Worm (Caenorhabditis elegans) whole organism, dauer: ENCODE measurements around the gene cdh-3.

ENCODE experiments used
- unc-62 ChIP-seq: sonication (generic microtip); optimal IDR thresholded peaks from 2 replicates; lab custom pipeline; 2017; ENCODE audit warnings: missing biosample characterization, missing genetic modification reagents, missing genetic modification characterization

The cdh-3 gene

DNA sequence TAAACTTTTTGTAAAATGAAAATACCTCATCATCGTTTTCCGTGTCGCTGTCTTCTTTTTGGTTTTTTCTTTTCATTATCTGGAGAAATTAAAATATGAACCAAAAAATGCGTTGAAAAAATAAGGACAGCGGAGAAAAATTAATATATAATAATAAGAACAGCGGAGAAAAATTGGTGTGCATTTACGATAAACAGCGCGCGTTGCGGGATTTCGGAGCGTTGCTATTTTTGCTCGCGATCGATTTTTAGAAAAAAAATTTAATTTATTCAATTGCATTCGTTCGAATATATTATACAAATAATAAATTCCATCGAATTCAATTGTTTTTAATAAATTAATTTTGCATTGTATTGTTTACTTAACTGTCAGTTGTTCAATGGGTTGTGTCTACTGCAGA lies 11.7 kb upstream of the cdh-3 start, which contains the start of gene ZK686.2:
Gene ZK686.2 (minus strand): TSS at position 79 of the 400 bp plus-strand sequence.
- TF ChIP-seq unc-62 (GFP tag; lab: Kevin White, UChicago): no peak

DNA sequence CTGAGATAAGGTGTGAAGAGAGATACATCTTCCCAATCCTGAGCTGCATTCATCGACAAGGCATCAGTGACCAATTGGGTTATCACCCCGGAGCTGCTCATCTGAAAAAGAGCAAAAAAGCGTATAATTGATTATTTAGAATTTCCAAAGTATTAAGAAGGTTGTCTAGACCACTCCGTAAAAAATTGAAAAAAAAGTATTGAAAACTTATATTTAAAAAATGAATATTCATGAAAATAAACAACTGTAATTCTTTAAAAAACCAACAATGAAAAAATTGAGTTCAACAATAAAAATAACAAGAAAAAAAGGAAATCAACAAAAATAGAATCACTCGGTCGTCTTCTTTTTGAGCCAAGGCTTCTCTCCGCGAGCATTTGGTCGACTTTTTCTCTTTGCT lies 9.3 kb upstream of the cdh-3 start, which contains the start of gene mtx-2:
Gene mtx-2 (minus strand): TSS at position 101 of the 400 bp plus-strand sequence.
- no peak for TF ChIP-seq unc-62 (GFP tag; lab: Kevin White, UChicago)

DNA sequence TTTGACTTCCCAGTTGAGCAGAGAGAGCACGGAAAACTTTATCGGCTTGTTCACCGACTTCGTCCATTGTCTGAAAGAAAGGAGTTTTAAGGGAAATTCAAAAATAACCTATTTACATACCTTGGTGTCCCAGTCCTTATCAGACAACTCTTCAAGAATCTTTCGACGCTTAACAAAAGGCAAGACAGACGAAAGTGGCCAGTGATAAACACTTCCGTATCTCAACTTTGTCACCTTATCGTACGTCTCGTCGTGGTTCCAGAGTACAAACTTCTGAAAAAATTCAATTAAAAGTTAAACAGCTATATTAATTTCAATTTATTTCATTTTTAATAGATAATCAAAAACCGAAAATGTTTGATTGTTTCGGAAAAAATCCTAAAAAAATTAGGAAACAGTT lies 8.0 kb upstream of the cdh-3 start:
- no peak for TF ChIP-seq unc-62 (GFP tag; lab: Kevin White, UChicago)

DNA sequence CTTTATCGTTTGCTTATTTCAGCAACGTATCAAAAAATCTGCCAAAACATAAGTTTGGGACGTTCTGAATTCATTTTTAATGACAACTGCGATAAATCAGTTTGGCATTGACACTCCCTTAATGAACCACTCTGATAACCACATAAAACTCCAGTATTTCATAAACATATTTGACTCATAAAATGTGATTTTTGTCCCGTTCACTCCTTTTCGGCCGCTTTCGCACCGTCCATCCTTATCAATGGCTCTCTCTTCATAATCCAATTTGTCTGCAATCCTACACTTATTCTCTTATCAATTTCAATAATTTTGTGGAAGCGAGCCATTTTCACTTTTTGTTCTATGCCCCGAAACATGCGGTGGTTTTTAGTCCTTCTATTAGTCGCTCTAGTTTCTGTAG lies 4.3 kb upstream of the cdh-3 start, which contains the start of gene pcp-1:
Gene pcp-1 (plus strand): TSS at position 342 of the 400 bp plus-strand sequence.
- TF ChIP-seq unc-62 (GFP tag; lab: Kevin White, UChicago): no peak

DNA sequence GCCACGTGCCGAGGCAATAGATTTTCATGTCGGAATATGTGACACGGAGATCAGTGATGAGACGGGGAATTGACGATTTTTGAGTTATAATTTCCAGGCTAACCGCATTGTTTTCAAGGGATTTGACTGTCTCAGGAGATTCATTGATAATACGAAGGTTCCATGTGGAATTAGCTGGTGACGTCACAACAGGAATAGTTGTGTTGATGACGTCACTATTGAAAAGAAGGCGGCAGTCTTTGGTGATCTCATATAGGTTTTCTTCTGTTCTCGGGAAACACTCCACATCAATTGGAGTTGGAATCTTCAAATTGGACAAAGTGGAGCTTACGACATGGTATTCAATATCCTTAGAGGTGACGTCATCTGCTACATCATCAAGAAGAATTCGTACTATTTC lies 11.1 kb downstream of the cdh-3 start:
- TF ChIP-seq unc-62 (GFP tag; lab: Kevin White, UChicago): no peak

DNA sequence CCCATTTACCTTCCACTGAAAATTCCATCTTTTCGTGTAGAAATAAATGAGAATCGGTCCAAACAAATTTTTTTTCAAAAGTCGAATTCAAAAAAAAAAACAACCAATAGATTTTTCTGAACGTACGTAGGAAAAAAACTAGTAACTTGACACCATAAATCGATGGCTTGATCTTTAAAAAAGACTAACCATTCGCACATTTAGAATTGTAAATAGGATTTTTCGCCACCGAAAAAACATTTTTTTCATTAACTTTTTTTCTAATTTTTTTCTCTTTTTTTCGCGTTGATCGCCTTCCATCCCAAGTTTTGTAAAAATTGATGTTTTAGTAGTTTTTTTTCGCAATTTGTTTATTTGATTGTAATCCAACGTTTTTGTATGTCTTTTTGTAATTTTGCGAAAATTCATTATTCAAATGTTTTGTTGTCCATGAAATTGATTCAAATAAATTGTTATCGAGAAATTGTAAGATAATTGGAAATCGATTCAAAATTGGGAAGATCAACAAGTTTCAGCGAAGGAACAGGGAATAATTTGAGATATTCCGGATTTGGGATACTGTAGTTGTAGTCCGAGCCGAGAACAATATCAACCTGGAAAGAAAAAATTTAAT lies 16.5 kb downstream of the cdh-3 start:
- TF ChIP-seq unc-62 (GFP tag; lab: Kevin White, UChicago): no peak

DNA sequence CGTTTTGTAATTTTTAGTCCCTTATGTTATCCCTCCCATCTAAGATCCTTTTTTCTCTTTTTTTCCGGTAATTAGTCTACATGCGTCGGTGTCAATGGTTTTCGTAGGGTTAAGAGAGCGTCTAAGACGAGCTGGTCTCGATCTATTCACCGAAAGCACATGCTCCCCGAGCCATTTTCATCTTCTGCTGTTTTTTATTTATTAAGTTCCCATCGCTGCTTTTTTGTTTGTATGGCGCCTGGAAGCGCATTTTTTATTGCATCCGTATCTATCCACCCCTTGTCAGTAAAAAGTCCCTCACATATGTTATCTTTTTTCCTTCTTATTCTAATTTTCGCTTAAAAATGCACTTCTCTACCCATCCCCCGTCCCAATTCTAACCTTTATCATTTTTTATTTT lies 17.4 kb downstream of the cdh-3 start:
- no peak for TF ChIP-seq unc-62 (GFP tag; lab: Kevin White, UChicago)

DNA sequence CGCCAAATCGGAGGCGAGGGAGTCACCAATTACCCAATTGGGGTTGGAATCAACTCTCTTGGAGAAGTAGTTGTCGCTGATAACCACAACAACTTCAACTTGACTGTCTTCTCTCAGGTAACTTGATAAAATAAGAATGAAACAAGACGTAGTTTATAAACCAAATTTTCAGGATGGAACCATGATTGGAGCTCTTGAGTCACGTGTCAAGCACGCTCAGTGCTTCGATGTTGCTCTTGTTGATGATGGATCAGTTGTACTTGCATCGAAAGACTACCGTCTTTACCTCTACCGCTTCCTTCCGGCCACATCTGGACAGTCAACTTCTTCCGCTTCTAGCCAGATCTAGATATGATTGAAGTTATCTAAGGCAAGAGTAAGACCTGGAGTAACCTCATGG lies 18.2 kb downstream of the cdh-3 start:
- no peak for TF ChIP-seq unc-62 (GFP tag; lab: Kevin White, UChicago)

DNA sequence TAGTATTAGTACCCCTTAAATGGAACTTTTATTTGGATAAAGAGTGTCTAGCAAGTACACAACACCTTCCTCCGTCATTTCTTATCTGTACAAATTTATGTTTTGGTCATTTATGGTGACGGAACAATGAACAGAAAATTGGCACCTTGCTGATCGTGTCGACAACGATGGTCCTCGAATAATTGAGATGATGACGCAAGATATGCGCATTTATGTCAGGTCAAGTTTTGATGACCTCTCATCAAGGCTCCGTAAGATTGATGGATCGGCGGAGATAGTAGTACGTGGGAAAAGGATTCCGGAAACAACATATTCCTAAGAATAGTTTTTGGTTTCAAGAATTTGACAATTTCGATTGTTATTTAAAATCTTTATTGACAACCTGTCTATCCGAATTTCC lies 20.1 kb downstream of the cdh-3 start:
- TF ChIP-seq unc-62 (GFP tag; lab: Kevin White, UChicago): no peak

DNA sequence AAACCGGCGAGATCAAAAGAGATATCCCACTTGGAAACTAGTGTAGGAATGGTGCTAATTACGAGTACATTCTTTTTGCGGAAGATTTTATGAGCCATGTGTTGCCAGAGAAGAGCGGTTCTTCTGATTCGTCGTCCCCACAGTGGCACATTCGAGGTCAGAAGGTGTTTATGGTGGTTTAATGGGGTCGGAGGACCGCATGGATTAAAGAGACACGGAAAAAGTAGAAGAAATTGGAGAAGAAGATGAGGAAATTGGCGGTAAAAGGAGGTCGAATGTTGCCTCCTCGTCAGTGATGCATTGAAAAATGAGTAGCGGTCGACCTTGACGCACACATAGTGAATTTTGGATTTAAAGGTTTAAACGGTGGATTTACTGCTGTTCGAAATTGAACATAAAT lies 20.7 kb downstream of the cdh-3 start:
- no peak for TF ChIP-seq unc-62 (GFP tag; lab: Kevin White, UChicago)

DNA sequence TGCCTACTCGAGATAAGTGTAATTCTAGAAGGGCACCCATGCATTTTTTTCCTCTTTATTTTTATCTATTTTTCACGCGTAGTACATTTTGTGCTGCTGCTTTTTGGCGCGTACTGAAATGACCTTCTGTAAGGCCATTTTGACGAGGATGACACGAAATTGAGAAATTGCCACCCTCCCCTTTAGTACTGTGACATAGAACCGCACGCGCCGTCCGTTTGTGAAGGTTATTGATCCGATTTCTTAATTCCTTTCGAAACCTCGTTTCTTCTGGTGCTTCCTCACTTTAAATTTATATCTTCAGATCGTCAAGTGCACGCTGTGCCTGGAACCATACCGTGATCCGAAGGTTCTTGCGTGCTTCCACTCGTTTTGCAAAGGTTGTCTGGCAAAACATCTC lies 23.2 kb downstream of the cdh-3 start:
- no peak for TF ChIP-seq unc-62 (GFP tag; lab: Kevin White, UChicago)

DNA sequence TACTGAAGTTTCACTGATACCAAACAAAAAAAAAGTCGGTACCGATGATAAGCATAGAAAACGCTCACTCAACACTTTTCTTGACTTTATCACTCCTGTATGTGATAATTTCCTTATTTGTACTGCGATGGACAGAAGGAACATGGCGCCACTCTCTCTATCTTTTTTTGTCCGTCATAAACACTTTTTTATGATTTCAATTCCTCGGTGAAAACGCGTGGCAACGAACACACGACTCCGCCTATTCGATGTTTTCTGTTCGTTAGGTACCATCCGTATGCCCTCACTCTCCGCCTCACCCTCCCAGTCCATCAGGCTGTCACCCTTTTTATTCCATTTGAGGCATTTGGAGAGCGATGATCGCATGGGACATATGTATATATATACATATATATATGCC lies 23.9 kb downstream of the cdh-3 start:
- TF ChIP-seq unc-62 (GFP tag; lab: Kevin White, UChicago): no peak

DNA sequence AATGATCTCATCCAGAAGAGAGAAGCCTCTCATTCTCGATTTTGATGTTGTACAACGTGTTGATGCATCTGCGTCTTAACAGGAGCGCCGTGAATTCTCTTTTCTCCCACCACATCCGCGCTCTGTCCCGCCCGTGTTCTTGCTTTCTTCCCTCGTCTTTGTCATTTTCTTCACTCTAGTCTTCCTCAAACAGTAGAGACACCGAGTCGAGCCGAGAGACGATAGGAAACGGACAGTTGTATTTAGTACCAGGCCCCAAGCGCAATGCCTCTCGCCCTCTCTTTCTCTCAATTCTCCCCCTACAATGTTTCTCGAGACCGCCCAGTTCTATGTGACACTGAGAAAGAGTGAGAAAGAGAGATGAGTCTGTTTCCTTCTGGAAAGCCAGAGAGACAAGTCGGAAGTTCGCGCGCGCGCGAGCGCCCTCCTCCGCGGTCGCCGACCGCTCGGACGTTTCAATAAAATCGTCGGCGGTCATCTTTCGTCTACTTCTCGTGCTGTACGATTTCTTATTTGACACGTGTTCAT lies 24.6 kb downstream of the cdh-3 start, which contains the start of gene ZK112.4:
Gene ZK112.4 (minus strand): TSS at position 478 of the 528 bp plus-strand sequence.
- TF ChIP-seq unc-62 (GFP tag; lab: Kevin White, UChicago): no peak

DNA sequence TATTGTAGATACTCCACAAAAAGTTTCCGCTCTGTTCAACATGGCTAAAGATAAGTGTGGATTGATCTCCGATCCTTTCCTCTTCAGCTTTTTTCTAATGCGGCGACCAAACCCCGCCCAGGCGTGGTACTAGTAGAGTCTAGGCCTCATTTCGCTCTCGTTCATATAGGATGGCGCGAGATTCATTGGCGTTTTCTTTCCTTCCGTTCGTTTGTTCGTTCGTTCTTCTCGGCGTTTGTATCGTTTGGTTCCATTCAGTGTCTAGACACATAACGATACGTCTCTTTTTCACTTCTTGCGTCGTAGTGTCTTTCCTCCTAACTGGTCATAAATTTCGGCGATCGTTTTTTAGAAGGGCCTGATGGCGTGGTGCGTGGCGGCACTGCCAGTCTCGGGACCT lies 25.2 kb downstream of the cdh-3 start:
- no peak for TF ChIP-seq unc-62 (GFP tag; lab: Kevin White, UChicago)

DNA sequence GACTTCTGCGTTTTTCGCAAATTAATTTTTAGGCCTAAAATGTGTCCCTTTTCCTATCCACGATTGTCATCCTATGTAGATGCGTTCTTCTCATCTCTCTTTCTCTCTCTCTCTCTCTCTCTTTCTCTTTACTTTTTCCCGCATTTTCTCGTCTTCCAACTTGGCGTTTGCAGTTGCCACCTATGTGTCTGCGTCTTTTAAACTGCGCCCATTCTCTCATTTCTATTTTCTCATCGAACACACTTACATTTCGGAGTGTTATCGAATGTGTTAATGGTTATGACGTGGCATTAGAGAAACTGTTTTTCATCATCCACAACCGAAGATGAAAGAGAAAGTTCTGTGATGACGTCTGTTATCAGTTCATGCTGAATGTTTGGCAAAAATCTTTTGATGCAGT lies 25.8 kb downstream of the cdh-3 start:
- no peak for TF ChIP-seq unc-62 (GFP tag; lab: Kevin White, UChicago)

DNA sequence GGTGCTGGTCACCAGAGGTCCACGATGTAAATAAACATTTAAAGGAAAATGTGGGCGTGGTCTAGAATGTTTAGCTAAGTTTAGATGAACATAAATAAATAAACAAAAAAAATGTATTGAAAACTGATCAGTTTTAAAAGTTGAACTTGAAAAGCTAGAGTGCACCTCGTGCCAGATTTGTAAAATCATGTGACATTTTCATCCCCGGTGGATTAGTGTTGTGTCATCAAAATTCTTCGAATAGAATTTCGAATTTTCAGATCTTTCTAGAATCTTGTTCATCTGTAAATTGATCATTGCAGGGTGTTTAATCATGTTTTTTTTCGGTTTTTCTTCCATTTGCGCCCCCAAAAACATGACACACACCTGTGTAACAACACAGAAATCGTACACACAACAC lies 27.7 kb downstream of the cdh-3 start:
- no peak for TF ChIP-seq unc-62 (GFP tag; lab: Kevin White, UChicago)
